Worm (Caenorhabditis elegans) whole organism, L2 larva: ENCODE measurements around the gene K10B2.4.

Experiments
- ZK546.5 ChIP-seq: sonication (generic microtip); optimal IDR thresholded peaks from 2 replicates; lab custom pipeline; 2017; ENCODE audit warnings: missing biosample characterization, missing genetic modification characterization
- alr-1 ChIP-seq: fragments of 150-350 bp; optimal IDR thresholded peaks from 2 replicates; lab custom pipeline; 2014; ENCODE audit warnings: missing biosample characterization, missing genetic modification characterization
- aly-2 ChIP-seq: fragments of 150-350 bp; optimal IDR thresholded peaks from 2 replicates; lab custom pipeline; 2014; ENCODE audit warnings: missing biosample characterization, missing genetic modification characterization
- ama-1 ChIP-seq: fragments of 150-350 bp; optimal IDR thresholded peaks from 2 replicates; lab custom pipeline; 2018; ENCODE audit warnings: inconsistent platforms
- ceh-82 ChIP-seq: fragments of 150-350 bp; optimal IDR thresholded peaks from 2 replicates; lab custom pipeline; 2014; ENCODE audit warnings: missing biosample characterization, missing genetic modification characterization
- egl-27 ChIP-seq: sonication (generic microtip); optimal IDR thresholded peaks from 3 replicates; lab custom pipeline; 2017; ENCODE audit warnings: missing biosample characterization, missing genetic modification reagents, missing genetic modification characterization
- lin-13 ChIP-seq: fragments of 150-350 bp; optimal IDR thresholded peaks from 2 replicates; lab custom pipeline; 2014; ENCODE audit warnings: missing biosample characterization, missing genetic modification reagents, missing genetic modification characterization
- mab-5 ChIP-seq: fragments of 150-350 bp; optimal IDR thresholded peaks from 2 replicates; lab custom pipeline; 2014; ENCODE audit warnings: missing biosample characterization, missing genetic modification characterization
- nhr-25 ChIP-seq: fragments of 150-350 bp; sonication (generic microtip); optimal IDR thresholded peaks from 3 replicates; lab custom pipeline; 2014; ENCODE audit warnings: missing biosample characterization, missing genetic modification characterization
- nhr-77 ChIP-seq: fragments of 150-350 bp; optimal IDR thresholded peaks from 2 replicates; lab custom pipeline; 2014; ENCODE audit warnings: missing biosample characterization, missing genetic modification characterization
- skn-1 ChIP-seq: sonication (generic microtip); optimal IDR thresholded peaks from 2 replicates; lab custom pipeline; 2017; ENCODE audit warnings: missing biosample characterization, missing genetic modification characterization
- unc-55 ChIP-seq: fragments of 150-350 bp; sonication (generic microtip); optimal IDR thresholded peaks from 3 replicates; lab custom pipeline; 2014; ENCODE audit warnings: missing biosample characterization, missing genetic modification reagents, missing genetic modification characterization
- ztf-1 ChIP-seq: fragments of 200-800 bp; sonication (Bioruptor generic); conservative IDR thresholded peaks from 2 replicates; pipeline ENCODE4 v1.3.6; 2022; ENCODE audit warnings: missing genetic modification characterization, missing compliant biosample characterization
- ztf-11 ChIP-seq: sonication (generic microtip); optimal IDR thresholded peaks from 2 replicates; lab custom pipeline; 2017; ENCODE audit warnings: missing biosample characterization, missing genetic modification characterization

- TF ChIP-seq ama-1 (lab: Kevin White, UChicago) (no peak), ztf-1 (GFP tag; lab: Robert Waterston, UW) (no peak), lin-13 (GFP tag; lab: Kevin White, UChicago) (no peak), nhr-77 (tag; lab: Kevin White, UChicago) (no peak), aly-2 (tag; lab: Kevin White, UChicago) (no peak), unc-55 (GFP tag; lab: Kevin White, UChicago) (no peak), mab-5 (tag; lab: Kevin White, UChicago) (no peak), nhr-25 (tag; lab: Kevin White, UChicago) (no peak), ZK546.5 (tag; lab: Kevin White, UChicago) (no peak), egl-27 (tag; lab: Kevin White, UChicago) (no peak), ztf-11 (tag; lab: Kevin White, UChicago) (no peak), ceh-82 (tag; lab: Kevin White, UChicago) (no peak), alr-1 (tag; lab: Kevin White, UChicago) (no peak), skn-1 (no peak)
Observed at ce11 chrII:6365237-6365815, 4.6 kb upstream of the K10B2.4 start, which contains the start of the genes ani-2 and clec-88.
